Worm (Caenorhabditis elegans) whole organism, young adult: ENCODE results near the gene R148.8.

Source experiments
- aptf-3 ChIP-seq: fragments of 200-800 bp; sonication (Bioruptor generic); IDR thresholded peaks from 2 replicates; pipeline ENCODE4 v1.3.6; 2022; ENCODE audit warnings: missing genetic modification characterization, missing compliant biosample characterization
- attf-3 ChIP-seq: fragments of 200-800 bp; sonication (Bioruptor generic); conservative IDR thresholded peaks from 2 replicates; pipeline ENCODE4 v1.3.6; 2022; ENCODE audit warnings: missing genetic modification reagents, missing genetic modification characterization, missing compliant biosample characterization
- lir-1 ChIP-seq: fragments of 200-800 bp; sonication (Bioruptor generic); conservative IDR thresholded peaks from 2 replicates; pipeline ENCODE4 v1.3.6; 2022; ENCODE audit warnings: missing genetic modification reagents, missing genetic modification characterization, missing compliant biosample characterization
- rcor-1 ChIP-seq: fragments of 200-800 bp; sonication (Bioruptor generic); IDR thresholded peaks from 2 replicates; pipeline ENCODE4 v1.3.6; 2022; ENCODE audit warnings: missing genetic modification reagents, missing genetic modification characterization, missing compliant biosample characterization
- unc-62 ChIP-seq: fragments of 150-350 bp; optimal IDR thresholded peaks from 2 replicates; lab custom pipeline; 2014; ENCODE audit warnings: missing biosample characterization, missing genetic modification reagents, missing genetic modification characterization
- ztf-22 ChIP-seq: fragments of 200-800 bp; sonication (Bioruptor generic); optimal IDR thresholded peaks from 2 replicates; lab custom pipeline; 2018; ENCODE audit warnings: mild to moderate bottlenecking, missing genetic modification characterization, moderate library complexity, missing compliant biosample characterization

ce11 chrIII:3174985-3175384 lies 16.3 kb upstream of the R148.8 start, which contains the start of gene R148.3:
- TF ChIP-seq lir-1 (no peak), unc-62 (no peak), rcor-1 (0 out of 2 replicates have a peak, but pooled peaks have one; percentile 15), attf-3 (GFP tag; lab: Robert Waterston, UW) (no peak), aptf-3 (GFP tag; lab: Robert Waterston, UW) (no peak), ztf-22 (GFP tag; lab: Kevin White, UChicago) (no peak)
